Worm (Caenorhabditis elegans) whole organism, early embryonic: Measurements from ENCODE around the gene cest-6.

ENCODE experiments used
- ama-1 ChIP-seq: fragments of 150-350 bp; optimal IDR thresholded peaks from 2 replicates; lab custom pipeline; 2014
- ceh-13 ChIP-seq: fragments of 200-800 bp; sonication (Bioruptor generic); optimal IDR thresholded peaks from 2 replicates; lab custom pipeline; 2018; ENCODE audit warnings: mild to moderate bottlenecking, missing genetic modification characterization, missing compliant biosample characterization
- flt-1 ChIP-seq: fragments of 200-800 bp; sonication (Bioruptor generic); IDR thresholded peaks from 2 replicates; pipeline ENCODE4 v1.3.6; 2022; ENCODE audit warnings: missing genetic modification characterization, missing compliant biosample characterization
- hmbx-1 ChIP-seq: sonication (generic microtip); optimal IDR thresholded peaks from 2 replicates; lab custom pipeline; 2016; ENCODE audit warnings: mild to moderate bottlenecking, missing genetic modification characterization, missing compliant biosample characterization
- scrt-1 ChIP-seq: fragments of 200-800 bp; sonication (Bioruptor generic); IDR thresholded peaks from 2 replicates; pipeline ENCODE4 v1.3.6; 2022; ENCODE audit warnings: missing genetic modification characterization, missing compliant biosample characterization

DNA sequence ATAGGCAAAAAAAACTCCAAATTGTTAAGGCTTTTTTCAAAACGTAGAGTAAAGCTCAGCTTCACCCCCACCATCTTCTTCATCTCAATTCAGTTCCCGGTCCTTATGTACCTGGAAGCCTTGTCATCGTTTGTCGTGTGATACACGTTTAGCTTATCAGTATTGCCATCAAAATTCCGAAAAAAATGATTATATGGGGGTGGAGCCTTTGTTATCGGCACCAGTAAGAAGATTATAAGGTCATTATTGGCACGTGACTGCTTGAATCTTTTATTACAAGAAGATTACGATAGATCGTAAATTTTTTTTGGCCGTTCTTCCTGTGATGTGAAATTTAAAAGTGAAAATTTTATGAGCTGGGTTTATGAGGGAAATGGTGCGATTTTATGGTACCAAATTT lies 47.9 kb downstream of the cest-6 start:
- TF ChIP-seq scrt-1 (no peak), ama-1 (lab: Kevin White, UChicago) (no peak), flt-1 (GFP tag; lab: Robert Waterston, UW) (no peak), ceh-13 (GFP tag; lab: Kevin White, UChicago) (no peak), hmbx-1 (tag; lab: Kevin White, UChicago) (no peak)
